Worm (Caenorhabditis elegans) whole organism, L4 larva: Measurements from ENCODE around the gene col-90.

Experiments used
- D1046.2 ChIP-seq: fragments of 200-800 bp; sonication (Bioruptor generic); IDR thresholded peaks from 2 replicates; pipeline ENCODE4 v1.3.6; 2022; ENCODE audit warnings: missing genetic modification characterization, missing compliant biosample characterization
- F10B5.3 ChIP-seq: sonication (generic microtip); optimal IDR thresholded peaks from 2 replicates; lab custom pipeline; 2016; ENCODE audit warnings: mild to moderate bottlenecking, missing genetic modification characterization, missing compliant biosample characterization
- F44E2.7 ChIP-seq: fragments of 200-800 bp; sonication (Bioruptor generic); IDR thresholded peaks from 2 replicates; pipeline ENCODE4 v2.1.2; 2022; ENCODE audit warnings: missing genetic modification characterization, missing compliant biosample characterization
- Y105C5A.15 ChIP-seq: fragments of 200-800 bp; sonication (Bioruptor generic); IDR thresholded peaks from 2 replicates; pipeline ENCODE4 v1.3.6; 2022; ENCODE audit warnings: missing genetic modification characterization, missing compliant biosample characterization
- Y48G9A.11 ChIP-seq: fragments of 200-800 bp; sonication (Bioruptor generic); IDR thresholded peaks from 2 replicates; pipeline ENCODE4 v1.3.6; 2022; ENCODE audit warnings: missing genetic modification reagents, missing genetic modification characterization, missing compliant biosample characterization
- Y5F2A.4 ChIP-seq: fragments of 200-800 bp; sonication (Bioruptor generic); optimal IDR thresholded peaks from 2 replicates; lab custom pipeline; 2018; ENCODE audit warnings: mild to moderate bottlenecking, missing genetic modification characterization, missing compliant biosample characterization
- ama-1 ChIP-seq: fragments of 150-350 bp; optimal IDR thresholded peaks from 2 replicates; lab custom pipeline; 2014; ENCODE audit warnings: inconsistent platforms, mixed read lengths
- arid-1 ChIP-seq: fragments of 200-800 bp; sonication (Bioruptor generic); conservative IDR thresholded peaks from 2 replicates; pipeline ENCODE4 v1.3.6; 2022; ENCODE audit warnings: missing genetic modification reagents, missing genetic modification characterization, missing compliant biosample characterization
- ceh-44 ChIP-seq: fragments of 200-800 bp; sonication (Bioruptor generic); IDR thresholded peaks from 2 replicates; pipeline ENCODE4 v1.3.6; 2022; ENCODE audit warnings: missing genetic modification reagents, missing genetic modification characterization, missing compliant biosample characterization
- ceh-62 ChIP-seq: sonication (generic microtip); optimal IDR thresholded peaks from 2 replicates; lab custom pipeline; 2017; ENCODE audit warnings: missing biosample characterization, missing genetic modification characterization
- ces-1 ChIP-seq: fragments of 150-350 bp; sonication (generic microtip); optimal IDR thresholded peaks from 4 replicates; lab custom pipeline; 2014; ENCODE audit warnings: missing biosample characterization, missing genetic modification reagents, missing genetic modification characterization
- dmd-8 ChIP-seq: fragments of 200-800 bp; sonication (Bioruptor generic); IDR thresholded peaks from 2 replicates; pipeline ENCODE4 v1.3.6; 2022; ENCODE audit warnings: missing genetic modification characterization, missing compliant biosample characterization
- dmd-9 ChIP-seq: fragments of 200-800 bp; sonication (Bioruptor generic); IDR thresholded peaks from 2 replicates; pipeline ENCODE4 v1.3.6; 2022; ENCODE audit warnings: missing genetic modification reagents, missing genetic modification characterization, missing compliant biosample characterization
- duxl-1 ChIP-seq: sonication (generic microtip); optimal IDR thresholded peaks from 2 replicates; lab custom pipeline; 2016; ENCODE audit warnings: mild to moderate bottlenecking, missing genetic modification characterization, moderate library complexity, missing compliant biosample characterization; ENCODE audit not compliant: poor library complexity
- hmg-1.1 ChIP-seq: fragments of 200-800 bp; sonication (Bioruptor generic); IDR thresholded peaks from 2 replicates; pipeline ENCODE4 v1.3.6; 2022; ENCODE audit warnings: missing genetic modification reagents, missing genetic modification characterization, missing compliant biosample characterization
- jun-1 ChIP-seq: fragments of 150-350 bp; optimal IDR thresholded peaks from 2 replicates; lab custom pipeline; 2014; ENCODE audit warnings: missing biosample characterization, missing genetic modification reagents, missing genetic modification characterization
- lin-1 ChIP-seq: fragments of 200-800 bp; sonication (Bioruptor generic); IDR thresholded peaks from 2 replicates; pipeline ENCODE4 v1.3.6; 2022; ENCODE audit warnings: missing genetic modification reagents, missing genetic modification characterization, missing compliant biosample characterization
- lin-13 ChIP-seq: fragments of 150-350 bp; optimal IDR thresholded peaks from 2 replicates; lab custom pipeline; 2014; ENCODE audit warnings: missing biosample characterization, missing genetic modification reagents, missing genetic modification characterization
- lin-15B ChIP-seq: fragments of 150-350 bp; sonication (generic microtip); optimal IDR thresholded peaks from 3 replicates; lab custom pipeline; 2014; ENCODE audit warnings: missing biosample characterization, missing genetic modification characterization
- lin-39 ChIP-seq: fragments of 150-350 bp; optimal IDR thresholded peaks from 2 replicates; lab custom pipeline; 2014; ENCODE audit warnings: missing biosample characterization, missing genetic modification reagents, missing genetic modification characterization
- lir-3 ChIP-seq: sonication (generic microtip); optimal IDR thresholded peaks from 2 replicates; lab custom pipeline; 2016; ENCODE audit warnings: mild to moderate bottlenecking, missing genetic modification characterization, missing compliant biosample characterization
- madf-5 ChIP-seq, 2 experiments: fragments of 200-800 bp; sonication (Bioruptor generic); IDR thresholded peaks; 2 replicates each; pipeline ENCODE4 v1.3.6; 2022; ENCODE audit warnings: missing compliant biosample characterization in 2 of 2, missing genetic modification characterization in 2 of 2
- madf-9 ChIP-seq: fragments of 200-800 bp; sonication (Bioruptor generic); conservative IDR thresholded peaks from 2 replicates; pipeline ENCODE4 v1.3.6; 2022; ENCODE audit warnings: missing genetic modification reagents, missing genetic modification characterization, missing compliant biosample characterization
- mxl-3 ChIP-seq: fragments of 200-800 bp; sonication (Bioruptor generic); optimal IDR thresholded peaks from 2 replicates; lab custom pipeline; 2018; ENCODE audit warnings: mild to moderate bottlenecking, missing genetic modification characterization, missing compliant biosample characterization
- nhr-111 ChIP-seq: fragments of 200-800 bp; sonication (Bioruptor generic); optimal IDR thresholded peaks from 2 replicates; lab custom pipeline; 2018; ENCODE audit warnings: mild to moderate bottlenecking, missing genetic modification characterization, missing compliant biosample characterization
- nhr-48 ChIP-seq: sonication (generic microtip); optimal IDR thresholded peaks from 2 replicates; lab custom pipeline; 2016; ENCODE audit warnings: mild to moderate bottlenecking, missing genetic modification characterization, missing compliant biosample characterization
- pha-4 ChIP-seq, 2 experiments: fragments of 150-350 bp in 1 of 2; fragments of 200-800 bp in 1 of 2; sonication (Bioruptor generic) in 1 of 2; IDR thresholded peaks in 1 of 2; optimal IDR thresholded peaks in 1 of 2; 2 replicates each; pipeline versions ENCODE4 v1.3.6 to Lab custom; 2014 to 2022; ENCODE audit warnings: missing genetic modification characterization in 2 of 2, missing genetic modification reagents in 2 of 2, missing biosample characterization in 1 of 2, missing compliant biosample characterization in 1 of 2
- pqm-1 ChIP-seq: sonication (generic microtip); optimal IDR thresholded peaks from 2 replicates; lab custom pipeline; 2017; ENCODE audit warnings: missing biosample characterization, missing genetic modification characterization
- rbr-2 ChIP-seq: sonication (generic microtip); optimal IDR thresholded peaks from 2 replicates; lab custom pipeline; 2016; ENCODE audit warnings: missing genotype, missing genetic modification characterization, missing compliant biosample characterization
- saeg-2 ChIP-seq: fragments of 200-800 bp; sonication (Bioruptor generic); IDR thresholded peaks from 2 replicates; pipeline ENCODE4 v1.3.6; 2022; ENCODE audit warnings: missing genetic modification reagents, missing genetic modification characterization, missing compliant biosample characterization
- set-16 ChIP-seq: fragments of 200-800 bp; sonication (Bioruptor generic); IDR thresholded peaks from 2 replicates; pipeline ENCODE4 v1.3.6; 2022; ENCODE audit warnings: missing genetic modification reagents, missing genetic modification characterization, missing compliant biosample characterization
- skn-1 ChIP-seq: fragments of 150-350 bp; optimal IDR thresholded peaks from 2 replicates; lab custom pipeline; 2014; ENCODE audit warnings: missing biosample characterization, missing genetic modification characterization
- snpc-1.2 ChIP-seq: fragments of 200-800 bp; sonication (Bioruptor generic); IDR thresholded peaks from 2 replicates; pipeline ENCODE4 v1.3.6; 2022; ENCODE audit warnings: missing genetic modification reagents, missing genetic modification characterization, missing compliant biosample characterization
- snpc-4 ChIP-seq: fragments of 150-350 bp; optimal IDR thresholded peaks from 2 replicates; lab custom pipeline; 2014; ENCODE audit warnings: missing biosample characterization, missing genetic modification characterization
- spr-1 ChIP-seq: sonication (generic microtip); optimal IDR thresholded peaks from 2 replicates; lab custom pipeline; 2016; ENCODE audit warnings: mild to moderate bottlenecking, missing genetic modification characterization, missing compliant biosample characterization
- spr-3 ChIP-seq: fragments of 200-800 bp; sonication (Bioruptor generic); optimal IDR thresholded peaks from 2 replicates; lab custom pipeline; 2018; ENCODE audit warnings: mild to moderate bottlenecking, missing genetic modification characterization, missing compliant biosample characterization
- tra-1 ChIP-seq: fragments of 200-800 bp; sonication (Bioruptor generic); IDR thresholded peaks from 2 replicates; pipeline ENCODE4 v1.3.6; 2022; ENCODE audit warnings: missing genetic modification reagents, missing genetic modification characterization, missing compliant biosample characterization
- unc-130 ChIP-seq: sonication (generic microtip); optimal IDR thresholded peaks from 2 replicates; lab custom pipeline; 2016; ENCODE audit warnings: missing genetic modification reagents, missing genetic modification characterization, missing compliant biosample characterization
- unc-62 ChIP-seq, 3 experiments: fragments of 150-350 bp in 1 of 3; sonication (generic microtip); optimal IDR thresholded peaks in 2 of 3; peaks in 1 of 3; 1 replicate in 1 of 3; 2 replicates in 2 of 3; lab custom pipeline; 2014 to 2017; ENCODE audit warnings: missing biosample characterization in 3 of 3, missing genetic modification characterization in 3 of 3, missing genetic modification reagents in 3 of 3, missing genotype in 1 of 3
- vab-7 ChIP-seq: fragments of 200-800 bp; sonication (Bioruptor generic); IDR thresholded peaks from 2 replicates; pipeline ENCODE4 v1.3.6; 2022; ENCODE audit warnings: missing genetic modification reagents, missing genetic modification characterization, missing compliant biosample characterization
- zag-1 ChIP-seq: fragments of 150-350 bp; optimal IDR thresholded peaks from 2 replicates; lab custom pipeline; 2014; ENCODE audit warnings: missing biosample characterization, missing genetic modification characterization
- zfp-2 ChIP-seq: sonication (generic microtip); optimal IDR thresholded peaks from 2 replicates; lab custom pipeline; 2016; ENCODE audit warnings: mild to moderate bottlenecking, missing genetic modification characterization, missing compliant biosample characterization
- zfp-3 ChIP-seq: fragments of 200-800 bp; sonication (Bioruptor generic); conservative IDR thresholded peaks from 2 replicates; pipeline ENCODE4 v1.3.6; 2022; ENCODE audit warnings: missing genetic modification reagents, missing genetic modification characterization, missing compliant biosample characterization
- zip-11 ChIP-seq: fragments of 200-800 bp; sonication (Bioruptor generic); IDR thresholded peaks from 2 replicates; pipeline ENCODE4 v1.3.6; 2022; ENCODE audit warnings: missing genetic modification characterization, missing compliant biosample characterization

Gene col-90

DNA sequence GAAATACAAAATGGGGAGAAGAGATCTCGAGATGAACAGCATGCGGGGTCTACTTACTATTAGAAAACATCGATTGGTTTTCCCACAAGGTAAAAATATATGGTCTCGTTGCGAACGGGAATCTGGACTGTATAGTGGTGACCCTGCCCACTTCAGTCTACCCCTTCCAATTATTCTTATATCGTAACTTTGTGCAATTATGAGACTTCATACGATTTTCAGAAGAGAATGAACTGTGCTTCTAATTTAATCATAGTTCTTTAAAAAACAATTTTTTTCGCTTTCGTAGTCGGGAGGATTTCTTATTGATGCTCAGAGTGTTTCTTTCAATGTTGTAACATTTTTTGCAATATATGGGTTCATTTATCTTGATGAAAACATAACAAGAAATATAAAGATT is 23.4 kb downstream of the col-90 start, which contains the start of gene F54H12.5:
Gene F54H12.5, minus strand, starts transcription at position 101 of the 400 bp plus-strand sequence.
- TF ChIP-seq D1046.2 (GFP tag; lab: Robert Waterston, UW) (no peak), vab-7 (GFP tag; lab: Robert Waterston, UW) (no peak), snpc-1.2 (GFP tag; lab: Robert Waterston, UW) (0 out of 2 replicates have a peak, but pooled peaks have one; percentile 29), spr-1 (no peak), nhr-111 (GFP tag; lab: Kevin White, UChicago) (no peak)

- TF ChIP-seq set-16 (GFP tag; lab: Robert Waterston, UW): peak; percentile 85
- no peak for TF ChIP-seq madf-5 (GFP tag; IDR thresholded peaks at IDR 0.05; lab: Robert Waterston, UW)
- peak; percentile 53; the same call in 1 of the 2 replicates for TF ChIP-seq ceh-44
- TF ChIP-seq zag-1: no peak
- TF ChIP-seq ces-1: no peak
- no peak for TF ChIP-seq Y48G9A.11 (GFP tag; lab: Robert Waterston, UW)
- TF ChIP-seq, all 104 proteins: peak for 2
Measured at ce11 chrIII:7972687-7973086, 24.0 kb downstream of the col-90 start.

ce11 chrIII:7973201-7973767 is 24.6 kb downstream of the col-90 start, which contains the start of the genes eef-1B.1 and aco-2:
Gene eef-1B.1, minus strand, starts transcription at chrIII:7973386.
Gene aco-2, plus strand, starts transcription at chrIII:7973717.
- no peak for TF ChIP-seq Y5F2A.4 (GFP tag; lab: Kevin White, UChicago)
- TF ChIP-seq zfp-2: peak; percentile 35
- peak; percentile 89 for TF ChIP-seq hmg-1.1 (GFP tag; lab: Robert Waterston, UW)
- TF ChIP-seq rbr-2: peak; percentile 89
- TF ChIP-seq jun-1 (tag; lab: Kevin White, UChicago): peak; percentile 68
- peak; percentile 78; the same call in 1 of the 2 replicates for TF ChIP-seq madf-9 (GFP tag; lab: Robert Waterston, UW)
- no peak for TF ChIP-seq unc-62 (GFP tag; optimal IDR thresholded peaks at IDR 0.05 in 1 of 2; lab: Kevin White, UChicago)
- no peak for TF ChIP-seq unc-62 (tag; optimal IDR thresholded peaks at IDR 0.05; lab: Kevin White, UChicago)
- peak; percentile 81 for TF ChIP-seq ama-1 (lab: Kevin White, UChicago)
- no peak for TF ChIP-seq spr-3 (GFP tag; lab: Kevin White, UChicago)
- TF ChIP-seq dmd-9 (GFP tag; lab: Robert Waterston, UW): 0 out of 2 replicates have a peak, but pooled peaks have one; percentile 50
- no peak for TF ChIP-seq Y48G9A.11 (GFP tag; lab: Robert Waterston, UW)
- no peak for TF ChIP-seq Y105C5A.15 (GFP tag; lab: Robert Waterston, UW)
- no peak for TF ChIP-seq snpc-1.2 (GFP tag; lab: Robert Waterston, UW)
- peak; percentile 92 for TF ChIP-seq mxl-3 (GFP tag; lab: Kevin White, UChicago)
- no peak for TF ChIP-seq F44E2.7 (GFP tag; lab: Robert Waterston, UW)
- no peak for TF ChIP-seq snpc-4 (tag; lab: Kevin White, UChicago)
- peak; percentile 76 for TF ChIP-seq zfp-3 (GFP tag; lab: Robert Waterston, UW)
- peak; percentile 90 for TF ChIP-seq duxl-1 (tag; lab: Kevin White, UChicago)
- TF ChIP-seq set-16 (GFP tag; lab: Robert Waterston, UW): no peak; the same call in 1 of the 2 replicates
- TF ChIP-seq ceh-62 (tag; lab: Kevin White, UChicago): no peak
- TF ChIP-seq lin-39 (tag; lab: Kevin White, UChicago): no peak
- TF ChIP-seq lin-13 (GFP tag; lab: Kevin White, UChicago): peak; percentile 92
- no peak for TF ChIP-seq madf-5 (GFP tag; IDR thresholded peaks at IDR 0.05; lab: Robert Waterston, UW)
- TF ChIP-seq lin-15B (tag; lab: Kevin White, UChicago): no peak
- TF ChIP-seq ces-1: no peak
- peak; percentile 72 for TF ChIP-seq spr-1
- TF ChIP-seq tra-1: peak; percentile 22; the same call in 1 of the 2 replicates
- no peak for TF ChIP-seq D1046.2 (GFP tag; lab: Robert Waterston, UW)
- TF ChIP-seq zip-11 (GFP tag; lab: Robert Waterston, UW): no peak
- 0 out of 2 replicates have a peak, but pooled peaks have one; percentile 49 for TF ChIP-seq saeg-2 (GFP tag; lab: Robert Waterston, UW)
- no peak for TF ChIP-seq pqm-1 (tag; lab: Kevin White, UChicago)
- TF ChIP-seq lin-1 (GFP tag; lab: Robert Waterston, UW): peak; percentile 33; the same call in 1 of the 2 replicates
- no peak for TF ChIP-seq lir-3
- peak; percentile 64; the same call in 1 of the 2 replicates for TF ChIP-seq pha-4 (GFP tag; IDR thresholded peaks at IDR 0.05; lab: Robert Waterston, UW)
- TF ChIP-seq pha-4 (tag; optimal IDR thresholded peaks at IDR 0.05; lab: Kevin White, UChicago): no peak
- peak; percentile 39 for TF ChIP-seq F10B5.3 (tag; lab: Kevin White, UChicago)
- peak; percentile 26; the same call in 1 of the 2 replicates for TF ChIP-seq arid-1 (GFP tag; lab: Robert Waterston, UW)
- peak; percentile 13 for TF ChIP-seq unc-130
- no peak for TF ChIP-seq dmd-8 (GFP tag; lab: Robert Waterston, UW)
- peak; percentile 75 for TF ChIP-seq nhr-48 (tag; lab: Kevin White, UChicago)
- TF ChIP-seq skn-1 (tag; lab: Kevin White, UChicago): no peak
